Worm (Caenorhabditis elegans): ENCODE data around the gene adt-1.

Gene adt-1

DNA sequence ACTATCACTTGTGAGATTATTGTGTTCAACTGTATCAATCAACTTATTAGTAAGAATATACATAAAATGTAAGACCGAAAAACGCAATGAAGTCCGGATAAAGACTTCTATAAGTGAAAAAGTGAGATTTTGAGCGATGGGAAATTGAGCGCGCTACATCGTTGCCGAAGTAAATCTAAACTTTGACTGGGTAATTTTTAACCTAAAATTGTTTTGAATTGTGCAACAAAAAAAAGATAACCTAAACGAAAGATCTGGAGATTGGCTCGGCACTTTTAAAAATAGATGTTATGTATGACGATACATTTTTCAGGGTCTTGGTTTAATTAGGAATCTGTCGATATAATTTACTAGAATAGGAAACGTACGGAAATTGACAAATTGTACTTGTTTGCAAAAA lies 15.5 kb upstream of the adt-1 start:
- TF ChIP-seq ceh-83 (GFP tag; optimal IDR thresholded peaks at IDR 0.05) (no peak), elt-3 (tag; optimal IDR thresholded peaks at IDR 0.05) (no peak), flh-1 (GFP tag; optimal IDR thresholded peaks at IDR 0.05) (no peak), mls-2 (tag; optimal IDR thresholded peaks at IDR 0.05) (no peak), M03D4.4 (tag; optimal IDR thresholded peaks at IDR 0.05) (no peak), zip-8 (tag; optimal IDR thresholded peaks at IDR 0.05) (no peak), sptf-1 (tag; optimal IDR thresholded peaks at IDR 0.05) (no peak), tbx-8 (GFP tag; optimal IDR thresholded peaks at IDR 0.05) (no peak), ceh-43 (GFP tag; optimal IDR thresholded peaks at IDR 0.05) (no peak), nhr-2 (tag; optimal IDR thresholded peaks at IDR 0.05) (no peak), sem-2 (GFP tag; optimal IDR thresholded peaks at IDR 0.05) (no peak)

DNA sequence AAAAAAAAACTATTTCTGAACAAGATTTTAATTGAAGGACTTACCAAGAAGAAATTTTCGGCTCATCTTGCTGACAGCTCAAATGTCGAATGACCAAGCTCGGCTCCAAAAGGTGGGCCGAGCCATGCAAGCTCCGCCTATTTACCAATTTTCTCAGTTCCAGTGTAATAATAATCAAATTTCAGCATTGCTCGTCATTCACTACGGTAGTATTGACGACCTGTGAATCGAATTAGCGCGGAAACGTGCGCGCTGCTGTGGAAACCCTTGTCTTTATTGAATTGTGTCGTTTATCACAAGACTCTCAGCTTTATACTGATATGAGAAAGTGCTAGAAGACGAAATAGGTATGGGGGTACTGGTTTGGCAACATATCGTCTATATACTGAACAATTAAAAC lies 15.1 kb upstream of the adt-1 start, which contains the start of gene nlp-76:
Gene nlp-76, minus strand, starts transcription at position 367 of the 400 bp plus-strand sequence.
- TF ChIP-seq nhr-12 (tag; optimal IDR thresholded peaks at IDR 0.05) (no peak), ces-1 (GFP tag; optimal IDR thresholded peaks at IDR 0.05) (peak; percentile 53), mls-2 (tag; optimal IDR thresholded peaks at IDR 0.05) (no peak)

DNA sequence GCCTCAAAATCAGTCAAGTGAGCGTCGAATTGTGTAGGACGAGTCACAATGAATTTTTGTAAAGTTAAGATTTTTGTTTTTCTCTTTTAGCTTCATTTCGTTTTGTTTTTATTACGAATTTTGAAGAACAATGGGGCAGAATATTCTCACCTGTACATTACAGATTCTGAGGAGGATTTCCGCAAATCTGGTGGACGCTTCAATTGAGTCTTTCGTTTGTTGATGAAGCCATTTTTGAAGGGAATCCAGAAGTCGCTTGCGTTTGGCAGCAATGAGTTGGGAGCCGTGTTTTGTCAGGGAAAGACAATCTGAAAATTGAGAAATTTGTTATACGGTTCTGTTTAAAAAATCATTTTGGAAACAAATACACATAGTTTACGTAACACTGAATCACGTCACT lies 14.2 kb upstream of the adt-1 start:
- TF ChIP-seq nhr-76 (tag; optimal IDR thresholded peaks at IDR 0.05) (no peak), ztf-11 (tag; optimal IDR thresholded peaks at IDR 0.05) (no peak), nhr-12 (tag; optimal IDR thresholded peaks at IDR 0.05) (no peak), tbx-8 (GFP tag; optimal IDR thresholded peaks at IDR 0.05) (no peak), M03D4.4 (tag; optimal IDR thresholded peaks at IDR 0.05) (no peak), snpc-4 (tag; optimal IDR thresholded peaks at IDR 0.05) (no peak), hlh-1 (tag; optimal IDR thresholded peaks at IDR 0.05) (no peak), unc-120 (tag; optimal IDR thresholded peaks at IDR 0.05; ENCODE audit: poor library complexity, severe bottlenecking) (no peak), nhr-2 (tag; optimal IDR thresholded peaks at IDR 0.05) (no peak), lin-13 (tag; optimal IDR thresholded peaks at IDR 0.05) (no peak), unc-39 (tag; optimal IDR thresholded peaks at IDR 0.05) (no peak), sem-2 (GFP tag; optimal IDR thresholded peaks at IDR 0.05) (no peak), ces-1 (GFP tag; optimal IDR thresholded peaks at IDR 0.05) (no peak), bed-3 (GFP tag; optimal IDR thresholded peaks at IDR 0.05) (no peak), mab-5 (tag; optimal IDR thresholded peaks at IDR 0.05) (no peak), mep-1 (tag; optimal IDR thresholded peaks at IDR 0.05) (no peak), elt-1 (tag; optimal IDR thresholded peaks at IDR 0.05; ENCODE audit: borderline replicate concordance, insufficient read depth) (no peak), zip-8 (tag; optimal IDR thresholded peaks at IDR 0.05) (no peak)

DNA sequence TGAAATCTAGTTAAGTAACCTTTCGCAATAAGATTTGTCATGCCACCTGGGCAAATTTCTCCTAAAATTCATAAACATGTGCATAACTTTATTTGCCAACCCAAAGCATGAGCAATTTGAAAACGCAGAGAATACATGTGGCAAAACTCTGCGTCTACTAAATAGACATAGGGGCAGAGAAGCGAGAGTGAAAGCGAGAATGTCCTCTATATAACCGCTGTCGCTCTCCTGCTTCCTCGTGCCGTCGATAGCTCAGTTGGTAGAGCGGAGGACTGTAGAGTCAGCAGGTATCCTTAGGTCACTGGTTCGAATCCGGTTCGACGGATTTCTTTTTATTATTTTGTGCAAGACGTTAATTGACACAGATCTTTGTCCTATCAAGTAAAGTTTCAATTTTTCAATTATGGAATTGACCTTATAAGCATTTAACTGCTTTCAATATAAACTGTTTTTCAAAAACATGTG lies 13.6 kb upstream of the adt-1 start:
- TF ChIP-seq zip-8 (tag; optimal IDR thresholded peaks at IDR 0.05) (no peak), hlh-1 (tag; optimal IDR thresholded peaks at IDR 0.05) (peak; percentile 61), nhr-2 (tag; optimal IDR thresholded peaks at IDR 0.05) (peak; percentile 14), nhr-76 (tag; optimal IDR thresholded peaks at IDR 0.05) (no peak), unc-39 (tag; optimal IDR thresholded peaks at IDR 0.05) (peak; percentile 72), ham-2 (GFP tag; optimal IDR thresholded peaks at IDR 0.05) (peak; percentile 93), lsy-2 (tag; optimal IDR thresholded peaks at IDR 0.05) (peak; percentile 1), lin-32 (GFP tag; optimal IDR thresholded peaks at IDR 0.05) (peak; percentile 86), ztf-11 (tag; optimal IDR thresholded peaks at IDR 0.05) (peak; percentile 69), nhr-237 (tag; optimal IDR thresholded peaks at IDR 0.05) (no peak), elt-3 (tag; optimal IDR thresholded peaks at IDR 0.05) (peak; percentile 7), tbx-8 (GFP tag; optimal IDR thresholded peaks at IDR 0.05) (peak; percentile 86), unc-120 (tag; optimal IDR thresholded peaks at IDR 0.05; ENCODE audit: poor library complexity, severe bottlenecking) (peak; percentile 93), blmp-1 (tag; optimal IDR thresholded peaks at IDR 0.05) (no peak), ceh-43 (GFP tag; optimal IDR thresholded peaks at IDR 0.05) (peak; percentile 94), flh-1 (GFP tag; optimal IDR thresholded peaks at IDR 0.05) (peak; percentile 85), ceh-83 (GFP tag; optimal IDR thresholded peaks at IDR 0.05) (peak; percentile 96), M03D4.4 (tag; optimal IDR thresholded peaks at IDR 0.05) (peak; percentile 95), sptf-1 (tag; optimal IDR thresholded peaks at IDR 0.05) (peak; percentile 96), drap-1 (GFP tag; optimal IDR thresholded peaks at IDR 0.05) (peak; percentile 96), lin-13 (tag; optimal IDR thresholded peaks at IDR 0.05) (peak; percentile 57), ceh-39 (tag; optimal IDR thresholded peaks at IDR 0.05) (peak; percentile 26), pha-4 (tag; optimal IDR thresholded peaks at IDR 0.05) (peak; percentile 71), ces-1 (GFP tag; optimal IDR thresholded peaks at IDR 0.05) (peak; percentile 80), unc-62 (GFP tag; optimal IDR thresholded peaks at IDR 0.05) (peak; percentile 22), mls-2 (tag; optimal IDR thresholded peaks at IDR 0.05) (peak; percentile 97), elt-1 (tag; optimal IDR thresholded peaks at IDR 0.05; ENCODE audit: borderline replicate concordance, insufficient read depth) (peak; percentile 10), nhr-12 (tag; optimal IDR thresholded peaks at IDR 0.05) (no peak), sem-2 (GFP tag; optimal IDR thresholded peaks at IDR 0.05) (peak; percentile 89), nhr-28 (tag; optimal IDR thresholded peaks at IDR 0.05) (peak; percentile 60), mep-1 (tag; optimal IDR thresholded peaks at IDR 0.05) (peak; percentile 83), mab-5 (tag; optimal IDR thresholded peaks at IDR 0.05) (peak; percentile 19), snpc-4 (tag; optimal IDR thresholded peaks at IDR 0.05) (no peak), cnd-1 (tag; optimal IDR thresholded peaks at IDR 0.05) (peak; percentile 95), bed-3 (GFP tag; optimal IDR thresholded peaks at IDR 0.05) (peak; percentile 88)
